Fruit fly (Drosophila melanogaster) whole organism, adult: ENCODE results near the gene CG9855.

Experiments
- CG11617 ChIP-seq: fragments of 200-800 bp; sonication (Bioruptor generic); optimal IDR thresholded peaks from 2 replicates; lab custom pipeline; 2017; ENCODE audit warnings: mild to moderate bottlenecking, missing biosample characterization, missing genetic modification reagents, missing genetic modification characterization
- CG12768 ChIP-seq: fragments of 200-800 bp; sonication (Bioruptor generic); optimal IDR thresholded peaks from 2 replicates; lab custom pipeline; 2017; ENCODE audit warnings: missing biosample characterization, missing genetic modification characterization, mild to moderate bottlenecking, moderate library complexity, missing genetic modification reagents
- CG14711 ChIP-seq: fragments of 200-800 bp; sonication (Bioruptor generic); optimal IDR thresholded peaks from 2 replicates; lab custom pipeline; 2018; ENCODE audit warnings: missing biosample characterization, mild to moderate bottlenecking, missing genetic modification characterization, moderate library complexity
- CG7045 ChIP-seq: fragments of 200-800 bp; sonication (Bioruptor generic); optimal IDR thresholded peaks from 2 replicates; lab custom pipeline; 2017; ENCODE audit warnings: missing biosample characterization, mild to moderate bottlenecking, missing genetic modification characterization
- CG7101 ChIP-seq: fragments of 200-800 bp; sonication (Bioruptor generic); optimal IDR thresholded peaks from 2 replicates; lab custom pipeline; 2018; ENCODE audit warnings: missing biosample characterization, mild to moderate bottlenecking, missing genetic modification characterization, moderate library complexity
- bab1 ChIP-seq: fragments of 200-800 bp; sonication (Bioruptor generic); optimal IDR thresholded peaks from 3 replicates; lab custom pipeline; 2019; ENCODE audit warnings: missing biosample characterization, mild to moderate bottlenecking, missing genetic modification characterization, moderate library complexity
- cic ChIP-seq: fragments of 200-800 bp; sonication (Bioruptor generic); optimal IDR thresholded peaks from 2 replicates; lab custom pipeline; 2017; ENCODE audit warnings: missing biosample characterization, mild to moderate bottlenecking, missing genetic modification characterization, moderate library complexity
- cnc ChIP-seq, 2 experiments: fragments of >200 bp; optimal IDR thresholded peaks; 2 replicates each; lab custom pipeline; 2017
- kay ChIP-seq: fragments of 200-800 bp; sonication (Bioruptor generic); peaks from one replicate; lab custom pipeline; 2016; ENCODE audit warnings: missing biosample characterization, missing genetic modification characterization, borderline replicate concordance
- tj ChIP-seq: fragments of 200-800 bp; sonication (Bioruptor generic); optimal IDR thresholded peaks from 3 replicates; lab custom pipeline; 2017; ENCODE audit warnings: missing biosample characterization, mild to moderate bottlenecking, missing genetic modification characterization, moderate library complexity

DNA sequence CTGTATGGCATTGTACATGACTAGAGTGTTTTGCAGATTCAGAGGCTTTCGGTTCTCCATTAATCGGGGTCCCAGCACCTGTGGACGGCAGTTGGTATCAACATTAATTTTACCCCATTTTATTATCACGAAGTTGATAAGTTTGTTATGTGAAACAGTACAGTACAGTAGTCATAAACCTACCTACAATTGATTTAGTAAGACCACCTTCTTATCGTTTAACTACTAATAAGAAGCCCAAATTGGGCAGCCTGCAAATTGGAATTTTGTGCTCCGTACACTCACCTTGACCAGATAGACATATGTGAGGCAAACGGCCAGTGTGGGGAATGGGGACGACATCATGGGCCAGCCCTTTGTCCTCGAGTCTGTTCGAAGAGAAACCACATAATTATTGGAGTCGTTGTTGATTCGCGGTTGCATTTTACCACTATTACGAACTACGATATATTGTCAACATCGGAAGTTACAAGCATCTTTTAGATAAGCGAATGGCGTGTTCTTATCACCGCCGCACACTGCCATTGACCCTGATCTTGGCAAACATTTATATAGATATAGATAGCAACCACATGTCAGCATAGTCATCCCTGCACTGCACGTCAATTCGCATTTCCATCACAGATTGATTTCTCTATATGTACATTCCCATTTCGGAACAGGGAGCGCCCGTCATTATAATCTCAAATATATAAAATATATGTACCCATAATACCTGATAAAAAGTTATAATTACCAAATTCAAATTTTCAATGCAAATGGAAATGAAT is 49.0 kb upstream of the CG9855 start:
- TF ChIP-seq CG14711 (tag; lab: Kevin White, UChicago) (no peak), kay (no peak), bab1 (no peak), CG7045 (GFP tag; lab: Kevin White, UChicago) (no peak), CG11617 (no peak), cnc (optimal IDR thresholded peaks at IDR 0.05; lab: Kevin White, UChicago) (no peak), cic (no peak), CG7101 (tag; lab: Kevin White, UChicago) (no peak), CG12768 (GFP tag; lab: Kevin White, UChicago) (no peak), tj (GFP tag; lab: Kevin White, UChicago) (no peak)
